Worm (Caenorhabditis elegans): ENCODE measurements around the gene Y61A9LA.3.

- TF ChIP-seq ztf-23 (GFP tag; IDR thresholded peaks at IDR 0.05) (no peak), ref-1 (GFP tag; conservative IDR thresholded peaks at IDR 0.05) (no peak), T22C8.4 (GFP tag; IDR thresholded peaks at IDR 0.05) (no peak), flt-1 (GFP tag; IDR thresholded peaks at IDR 0.05) (no peak), tab-1 (GFP tag; IDR thresholded peaks at IDR 0.05) (no peak), klf-2 (GFP tag; conservative IDR thresholded peaks at IDR 0.05) (no peak), cog-1 (tag; optimal IDR thresholded peaks at IDR 0.05) (no peak), ztf-29 (GFP tag; IDR thresholded peaks at IDR 0.05) (no peak), med-1 (GFP tag; optimal IDR thresholded peaks at IDR 0.05; ENCODE audit: insufficient read depth) (no peak)
Observed at ce11 chrV:4599225-4599624, 28.3 kb downstream of the Y61A9LA.3 start.

All from whole organism, midembryonic.